Fruit fly (Drosophila melanogaster): ENCODE results near the gene CG32486.

The CG32486 gene

dm6 chr3L:3083329-3084083, 12.9 kb upstream of the CG32486 start (continued):
- TF ChIP-seq psq (GFP tag; optimal IDR thresholded peaks at IDR 0.05) = peak; percentile 11
- TF ChIP-seq CG12155 (GFP tag; optimal IDR thresholded peaks at IDR 0.05) = no peak
- TF ChIP-seq CG17385 (GFP tag; optimal IDR thresholded peaks at IDR 0.05) = peak; percentile 37
- TF ChIP-seq hkb (optimal IDR thresholded peaks at IDR 0.05) = no peak
- peak; percentile 32; the same call in 1 of the 2 replicates for TF ChIP-seq hkb (GFP tag; IDR thresholded peaks at IDR 0.05)
- peak; percentile 78 for TF ChIP-seq fd64A (GFP tag; optimal IDR thresholded peaks at IDR 0.05)
- TF ChIP-seq lola (GFP tag; optimal IDR thresholded peaks at IDR 0.05) = peak in 1 of 3 experiments; percentile 30
- peak; percentile 47 for TF ChIP-seq Spps (tag; optimal IDR thresholded peaks at IDR 0.05)
- TF ChIP-seq CG9876 (GFP tag; optimal IDR thresholded peaks at IDR 0.05) = peak; percentile 46
- TF ChIP-seq CG7271 (tag; optimal IDR thresholded peaks at IDR 0.05) = no peak
- TF ChIP-seq pho (GFP tag; optimal IDR thresholded peaks at IDR 0.05) = no peak
- TF ChIP-seq repo (GFP tag; optimal IDR thresholded peaks at IDR 0.05) = peak; percentile 29
- TF ChIP-seq zf30C (GFP tag; optimal IDR thresholded peaks at IDR 0.05) = no peak
- no peak for TF ChIP-seq sima (GFP tag; optimal IDR thresholded peaks at IDR 0.05)
- TF ChIP-seq CG14710 (tag; optimal IDR thresholded peaks at IDR 0.05) = peak; percentile 62
- TF ChIP-seq cas (GFP tag; IDR thresholded peaks at IDR 0.05) = no peak
- no peak for TF ChIP-seq CG8765 (GFP tag; IDR thresholded peaks at IDR 0.05)
- TF ChIP-seq GATAe (GFP tag; conservative IDR thresholded peaks at IDR 0.05) = peak; percentile 91
- TF ChIP-seq Antp (GFP tag; optimal IDR thresholded peaks at IDR 0.05) = peak; percentile 37
- no peak for TF ChIP-seq Aef1 (GFP tag; IDR thresholded peaks at IDR 0.05)
- peak; percentile 17 for TF ChIP-seq CG7556 (GFP tag; optimal IDR thresholded peaks at IDR 0.05)
- peak in 1 of 2 experiments; percentile 54 for TF ChIP-seq Hr51 (GFP tag; optimal IDR thresholded peaks at IDR 0.05)
- peak; percentile 64 for TF ChIP-seq CG5953 (GFP tag; IDR thresholded peaks at IDR 0.05)
- no peak for TF ChIP-seq fd3F (GFP tag; optimal IDR thresholded peaks at IDR 0.05)
- no peak for TF ChIP-seq trh (GFP tag; optimal IDR thresholded peaks at IDR 0.05)
- TF ChIP-seq tna (GFP tag; IDR thresholded peaks at IDR 0.05; ENCODE audit: partially characterized antibody) = no peak
- no peak for TF ChIP-seq Dad (GFP tag; optimal IDR thresholded peaks at IDR 0.05)
- no peak for TF ChIP-seq CTCF (GFP tag; optimal IDR thresholded peaks at IDR 0.05)
- TF ChIP-seq NC2α (GFP tag; optimal IDR thresholded peaks at IDR 0.05) = peak; percentile 46
- TF ChIP-seq vvl (GFP tag; IDR thresholded peaks at IDR 0.05) = peak; percentile 69
- TF ChIP-seq sens (GFP tag) = peak; percentile 82
- TF ChIP-seq MBD-R2 (GFP tag; IDR thresholded peaks at IDR 0.05) = no peak
- peak; percentile 33 for TF ChIP-seq CG11398 (GFP tag; optimal IDR thresholded peaks at IDR 0.05)
- peak; percentile 79 for TF ChIP-seq caup (GFP tag; optimal IDR thresholded peaks at IDR 0.05; ENCODE audit: severe bottlenecking)
- TF ChIP-seq CG10654 (GFP tag; optimal IDR thresholded peaks at IDR 0.05) = peak; percentile 33
- peak; percentile 63 for TF ChIP-seq HHEX (GFP tag; optimal IDR thresholded peaks at IDR 0.05)
- peak; percentile 14; the same call in 1 of the 2 replicates for TF ChIP-seq Rx (GFP tag; IDR thresholded peaks at IDR 0.05)
- TF ChIP-seq CG8944 (GFP tag; optimal IDR thresholded peaks at IDR 0.05) = peak; percentile 3
- no peak for TF ChIP-seq CG14860 (GFP tag; IDR thresholded peaks at IDR 0.05; ENCODE audit: partially characterized antibody)
- 0 out of 2 replicates have a peak, but pooled peaks have one; percentile 27 for TF ChIP-seq wdn (GFP tag; IDR thresholded peaks at IDR 0.05)
- TF ChIP-seq nerfin-2 (GFP tag; IDR thresholded peaks at IDR 0.05; ENCODE audit: partially characterized antibody) = no peak
- TF ChIP-seq CG7963 (GFP tag; IDR thresholded peaks at IDR 0.05; ENCODE audit: partially characterized antibody) = no peak
- no peak for TF ChIP-seq mld (GFP tag; IDR thresholded peaks at IDR 0.05; ENCODE audit: partially characterized antibody)
- TF ChIP-seq otp (GFP tag; IDR thresholded peaks at IDR 0.05) = peak; percentile 92
- peak; percentile 16 for TF ChIP-seq CG10267 (tag; optimal IDR thresholded peaks at IDR 0.05)
- TF ChIP-seq CG32767 (GFP tag; IDR thresholded peaks at IDR 0.05) = 0 out of 2 replicates have a peak, but pooled peaks have one; percentile 37
- TF ChIP-seq Trl (optimal IDR thresholded peaks at IDR 0.05) = peak; percentile 10 to 39
- peak; percentile 56 for TF ChIP-seq Trl (GFP tag; optimal IDR thresholded peaks at IDR 0.05)
- TF ChIP-seq CG11093 (GFP tag; IDR thresholded peaks at IDR 0.05) = 0 out of 3 replicates have a peak, but pooled peaks have one; percentile 44
- TF ChIP-seq pfk (GFP tag; optimal IDR thresholded peaks at IDR 0.05) = peak; percentile 16

Data from whole organism, embryonic.